Worm (Caenorhabditis elegans) whole organism, L4 larva: ENCODE measurements around the gene K02A6.2.

Source experiments
- F10B5.3 ChIP-seq: sonication (generic microtip); optimal IDR thresholded peaks from 2 replicates; lab custom pipeline; 2016; ENCODE audit warnings: mild to moderate bottlenecking, missing genetic modification characterization, missing compliant biosample characterization
- F49E8.2 ChIP-seq: sonication (generic microtip); optimal IDR thresholded peaks from 2 replicates; lab custom pipeline; 2016; ENCODE audit warnings: missing compliant biosample characterization, mild to moderate bottlenecking, missing genetic modification characterization, borderline replicate concordance
- R02D3.7 ChIP-seq: fragments of 150-350 bp; sonication (generic microtip); optimal IDR thresholded peaks from 3 replicates; lab custom pipeline; 2014; ENCODE audit warnings: missing biosample characterization, missing genetic modification characterization
- Y105C5A.15 ChIP-seq: fragments of 200-800 bp; sonication (Bioruptor generic); IDR thresholded peaks from 2 replicates; pipeline ENCODE4 v1.3.6; 2022; ENCODE audit warnings: missing genetic modification characterization, missing compliant biosample characterization
- Y5F2A.4 ChIP-seq: fragments of 200-800 bp; sonication (Bioruptor generic); optimal IDR thresholded peaks from 2 replicates; lab custom pipeline; 2018; ENCODE audit warnings: mild to moderate bottlenecking, missing genetic modification characterization, missing compliant biosample characterization
- Y75B8A.6 ChIP-seq: fragments of 200-800 bp; sonication (Bioruptor generic); IDR thresholded peaks from 2 replicates; pipeline ENCODE4 v1.3.6; 2022; ENCODE audit warnings: missing genetic modification reagents, missing genetic modification characterization, missing compliant biosample characterization
- aha-1 ChIP-seq: fragments of 150-350 bp; peaks from one replicate; lab custom pipeline; 2014; ENCODE audit warnings: missing biosample characterization, missing genetic modification characterization
- ama-1 ChIP-seq: fragments of 150-350 bp; optimal IDR thresholded peaks from 2 replicates; lab custom pipeline; 2014; ENCODE audit warnings: inconsistent platforms, mixed read lengths
- arid-1 ChIP-seq: fragments of 200-800 bp; sonication (Bioruptor generic); conservative IDR thresholded peaks from 2 replicates; pipeline ENCODE4 v1.3.6; 2022; ENCODE audit warnings: missing genetic modification reagents, missing genetic modification characterization, missing compliant biosample characterization
- attf-4 ChIP-seq: sonication (generic microtip); optimal IDR thresholded peaks from 3 replicates; lab custom pipeline; 2017; ENCODE audit warnings: missing biosample characterization, missing genetic modification characterization
- ceh-32 ChIP-seq: sonication (generic microtip); optimal IDR thresholded peaks from 2 replicates; lab custom pipeline; 2016; ENCODE audit warnings: mild to moderate bottlenecking, missing genetic modification characterization, missing compliant biosample characterization; ENCODE audit not compliant: poor library complexity
- ceh-44 ChIP-seq: fragments of 200-800 bp; sonication (Bioruptor generic); IDR thresholded peaks from 2 replicates; pipeline ENCODE4 v1.3.6; 2022; ENCODE audit warnings: missing genetic modification reagents, missing genetic modification characterization, missing compliant biosample characterization
- ceh-62 ChIP-seq: sonication (generic microtip); optimal IDR thresholded peaks from 2 replicates; lab custom pipeline; 2017; ENCODE audit warnings: missing biosample characterization, missing genetic modification characterization
- ceh-82 ChIP-seq: sonication (generic microtip); optimal IDR thresholded peaks from 2 replicates; lab custom pipeline; 2017; ENCODE audit warnings: missing biosample characterization, missing genetic modification characterization
- dpl-1 ChIP-seq: fragments of 150-350 bp; optimal IDR thresholded peaks from 2 replicates; lab custom pipeline; 2014; ENCODE audit warnings: missing biosample characterization, missing genetic modification reagents, missing genetic modification characterization
- egl-27 ChIP-seq: sonication (generic microtip); optimal IDR thresholded peaks from 3 replicates; lab custom pipeline; 2017; ENCODE audit warnings: missing biosample characterization, missing genetic modification reagents, missing genetic modification characterization
- egl-43 ChIP-seq: fragments of 200-800 bp; sonication (Bioruptor generic); IDR thresholded peaks from 2 replicates; pipeline ENCODE4 v1.3.6; 2022; ENCODE audit warnings: missing genetic modification reagents, missing genetic modification characterization, missing compliant biosample characterization
- fkh-10 ChIP-seq: fragments of 150-350 bp; optimal IDR thresholded peaks from 2 replicates; lab custom pipeline; 2014; ENCODE audit warnings: missing biosample characterization, missing genetic modification reagents, missing genetic modification characterization
- hlh-11 ChIP-seq: fragments of 200-800 bp; sonication (Bioruptor generic); optimal IDR thresholded peaks from 2 replicates; lab custom pipeline; 2018; ENCODE audit warnings: mild to moderate bottlenecking, missing genetic modification characterization, missing compliant biosample characterization
- jun-1 ChIP-seq: fragments of 150-350 bp; optimal IDR thresholded peaks from 2 replicates; lab custom pipeline; 2014; ENCODE audit warnings: missing biosample characterization, missing genetic modification reagents, missing genetic modification characterization
- lin-1 ChIP-seq: fragments of 200-800 bp; sonication (Bioruptor generic); IDR thresholded peaks from 2 replicates; pipeline ENCODE4 v1.3.6; 2022; ENCODE audit warnings: missing genetic modification reagents, missing genetic modification characterization, missing compliant biosample characterization
- lin-39 ChIP-seq: fragments of 150-350 bp; optimal IDR thresholded peaks from 2 replicates; lab custom pipeline; 2014; ENCODE audit warnings: missing biosample characterization, missing genetic modification reagents, missing genetic modification characterization
- lir-3 ChIP-seq: sonication (generic microtip); optimal IDR thresholded peaks from 2 replicates; lab custom pipeline; 2016; ENCODE audit warnings: mild to moderate bottlenecking, missing genetic modification characterization, missing compliant biosample characterization
- mdt-29 ChIP-seq: fragments of 200-800 bp; sonication (Bioruptor generic); IDR thresholded peaks from 2 replicates; pipeline ENCODE4 v1.3.6; 2022; ENCODE audit warnings: missing genetic modification reagents, missing genetic modification characterization, missing compliant biosample characterization
- mes-2 ChIP-seq: sonication (generic microtip); optimal IDR thresholded peaks from 2 replicates; lab custom pipeline; 2016; ENCODE audit warnings: missing genotype, mild to moderate bottlenecking, missing genetic modification characterization, missing compliant biosample characterization; ENCODE audit not compliant: poor library complexity, severe bottlenecking
- mxl-2 ChIP-seq: fragments of 200-800 bp; sonication (Bioruptor generic); conservative IDR thresholded peaks from 2 replicates; pipeline ENCODE4 v1.3.6; 2022; ENCODE audit warnings: missing genetic modification reagents, missing genetic modification characterization, missing compliant biosample characterization
- mxl-3 ChIP-seq: fragments of 200-800 bp; sonication (Bioruptor generic); optimal IDR thresholded peaks from 2 replicates; lab custom pipeline; 2018; ENCODE audit warnings: mild to moderate bottlenecking, missing genetic modification characterization, missing compliant biosample characterization
- nhr-102 ChIP-seq: sonication (generic microtip); optimal IDR thresholded peaks from 2 replicates; lab custom pipeline; 2016; ENCODE audit warnings: mild to moderate bottlenecking, missing genetic modification characterization, moderate library complexity, missing compliant biosample characterization
- nhr-11 ChIP-seq: fragments of 150-350 bp; optimal IDR thresholded peaks from 2 replicates; lab custom pipeline; 2014; ENCODE audit warnings: missing biosample characterization, missing genetic modification characterization
- nhr-237 ChIP-seq: sonication (generic microtip); optimal IDR thresholded peaks from 2 replicates; lab custom pipeline; 2017; ENCODE audit warnings: missing biosample characterization, missing genetic modification characterization
- nhr-25 ChIP-seq: sonication (generic microtip); optimal IDR thresholded peaks from 2 replicates; lab custom pipeline; 2017; ENCODE audit warnings: missing genetic modification characterization, mild to moderate bottlenecking, missing compliant biosample characterization, antibody characterized with exemption, moderate library complexity, borderline replicate concordance; ENCODE audit not compliant: insufficient read depth
- nhr-28 ChIP-seq: fragments of 150-350 bp; optimal IDR thresholded peaks from 2 replicates; lab custom pipeline; 2014; ENCODE audit warnings: missing biosample characterization, missing genetic modification characterization
- nhr-41 ChIP-seq: fragments of 200-800 bp; sonication (Bioruptor generic); IDR thresholded peaks from 2 replicates; pipeline ENCODE4 v1.3.6; 2022; ENCODE audit warnings: missing genetic modification reagents, missing genetic modification characterization, missing compliant biosample characterization
- nhr-76 ChIP-seq: fragments of 150-350 bp; optimal IDR thresholded peaks from 2 replicates; lab custom pipeline; 2014; ENCODE audit warnings: missing biosample characterization, missing genetic modification characterization
- pha-4 ChIP-seq, 2 experiments: fragments of 150-350 bp in 1 of 2; fragments of 200-800 bp in 1 of 2; sonication (Bioruptor generic) in 1 of 2; IDR thresholded peaks in 1 of 2; optimal IDR thresholded peaks in 1 of 2; 2 replicates each; pipeline versions ENCODE4 v1.3.6 to Lab custom; 2014 to 2022; ENCODE audit warnings: missing genetic modification characterization in 2 of 2, missing genetic modification reagents in 2 of 2, missing biosample characterization in 1 of 2, missing compliant biosample characterization in 1 of 2
- pqm-1 ChIP-seq: sonication (generic microtip); optimal IDR thresholded peaks from 2 replicates; lab custom pipeline; 2017; ENCODE audit warnings: missing biosample characterization, missing genetic modification characterization
- rbr-2 ChIP-seq: sonication (generic microtip); optimal IDR thresholded peaks from 2 replicates; lab custom pipeline; 2016; ENCODE audit warnings: missing genotype, missing genetic modification characterization, missing compliant biosample characterization
- set-16 ChIP-seq: fragments of 200-800 bp; sonication (Bioruptor generic); IDR thresholded peaks from 2 replicates; pipeline ENCODE4 v1.3.6; 2022; ENCODE audit warnings: missing genetic modification reagents, missing genetic modification characterization, missing compliant biosample characterization
- skn-1 ChIP-seq: fragments of 150-350 bp; optimal IDR thresholded peaks from 2 replicates; lab custom pipeline; 2014; ENCODE audit warnings: missing biosample characterization, missing genetic modification characterization
- spr-1 ChIP-seq: sonication (generic microtip); optimal IDR thresholded peaks from 2 replicates; lab custom pipeline; 2016; ENCODE audit warnings: mild to moderate bottlenecking, missing genetic modification characterization, missing compliant biosample characterization
- spr-3 ChIP-seq: fragments of 200-800 bp; sonication (Bioruptor generic); optimal IDR thresholded peaks from 2 replicates; lab custom pipeline; 2018; ENCODE audit warnings: mild to moderate bottlenecking, missing genetic modification characterization, missing compliant biosample characterization
- tra-1 ChIP-seq: fragments of 200-800 bp; sonication (Bioruptor generic); IDR thresholded peaks from 2 replicates; pipeline ENCODE4 v1.3.6; 2022; ENCODE audit warnings: missing genetic modification reagents, missing genetic modification characterization, missing compliant biosample characterization
- unc-62 ChIP-seq, 3 experiments: fragments of 150-350 bp in 1 of 3; sonication (generic microtip); optimal IDR thresholded peaks in 2 of 3; peaks in 1 of 3; 1 replicate in 1 of 3; 2 replicates in 2 of 3; lab custom pipeline; 2014 to 2017; ENCODE audit warnings: missing biosample characterization in 3 of 3, missing genetic modification characterization in 3 of 3, missing genetic modification reagents in 3 of 3, missing genotype in 1 of 3
- vab-7 ChIP-seq: fragments of 200-800 bp; sonication (Bioruptor generic); IDR thresholded peaks from 2 replicates; pipeline ENCODE4 v1.3.6; 2022; ENCODE audit warnings: missing genetic modification reagents, missing genetic modification characterization, missing compliant biosample characterization
- zag-1 ChIP-seq: fragments of 150-350 bp; optimal IDR thresholded peaks from 2 replicates; lab custom pipeline; 2014; ENCODE audit warnings: missing biosample characterization, missing genetic modification characterization
- zfp-2 ChIP-seq: sonication (generic microtip); optimal IDR thresholded peaks from 2 replicates; lab custom pipeline; 2016; ENCODE audit warnings: mild to moderate bottlenecking, missing genetic modification characterization, missing compliant biosample characterization

K02A6.2 gene

ce11 chrX:8231858-8232257, 7.0 kb upstream of the K02A6.2 start, which contains the start of gene K02A6.3 (continued):
- peak; percentile 85 for TF ChIP-seq tra-1 (GFP tag; lab: Robert Waterston, UW)
- TF ChIP-seq F49E8.2: no peak
- TF ChIP-seq ceh-44 (GFP tag; lab: Robert Waterston, UW): no peak
- no peak for TF ChIP-seq ceh-82 (tag; lab: Kevin White, UChicago)
- TF ChIP-seq zfp-2: no peak
- no peak; the same call in 1 of the 2 replicates for TF ChIP-seq egl-43
- no peak for TF ChIP-seq skn-1 (tag; lab: Kevin White, UChicago)
- no peak for TF ChIP-seq zag-1 (tag; lab: Kevin White, UChicago)
- peak; percentile 100 for TF ChIP-seq mxl-3 (GFP tag; lab: Kevin White, UChicago)
- TF ChIP-seq set-16 (GFP tag; lab: Robert Waterston, UW): peak; percentile 40; the same call in 1 of the 2 replicates
- TF ChIP-seq spr-1 (tag; lab: Kevin White, UChicago): peak; percentile 3

ce11 chrX:8230579-8230978, 5.8 kb upstream of the K02A6.2 start:
- TF ChIP-seq nhr-11: no peak
- no peak for TF ChIP-seq dpl-1 (GFP tag; lab: Kevin White, UChicago)
- no peak for TF ChIP-seq mxl-3 (GFP tag; lab: Kevin White, UChicago)
- no peak for TF ChIP-seq ama-1 (lab: Kevin White, UChicago)
- TF ChIP-seq attf-4 (tag; lab: Kevin White, UChicago): no peak
- no peak for TF ChIP-seq hlh-11 (tag; lab: Kevin White, UChicago)
- no peak for TF ChIP-seq lin-1 (GFP tag; lab: Robert Waterston, UW)
- TF ChIP-seq arid-1 (GFP tag; lab: Robert Waterston, UW): no peak
- TF ChIP-seq nhr-76 (tag; lab: Kevin White, UChicago): no peak
- TF ChIP-seq unc-62 (GFP tag; optimal IDR thresholded peaks at IDR 0.05 in 1 of 2; lab: Kevin White, UChicago): peak in 1 of 2 experiments; percentile 96
- no peak for TF ChIP-seq unc-62 (tag; optimal IDR thresholded peaks at IDR 0.05; lab: Kevin White, UChicago)
- peak; percentile 34 for TF ChIP-seq aha-1 (tag; lab: Kevin White, UChicago)
- no peak for TF ChIP-seq lin-39 (tag; lab: Kevin White, UChicago)
- TF ChIP-seq mxl-2 (GFP tag; lab: Robert Waterston, UW): no peak
- TF ChIP-seq ceh-62: no peak
- TF ChIP-seq rbr-2: no peak
- no peak for TF ChIP-seq Y105C5A.15 (GFP tag; lab: Robert Waterston, UW)

- no peak for TF ChIP-seq lir-3
- no peak for TF ChIP-seq ceh-32 (tag; lab: Kevin White, UChicago)
- peak in 1 of 2 experiments; percentile 53 for TF ChIP-seq unc-62 (GFP tag; optimal IDR thresholded peaks at IDR 0.05 in 1 of 2; lab: Kevin White, UChicago)
- no peak for TF ChIP-seq unc-62 (tag; optimal IDR thresholded peaks at IDR 0.05; lab: Kevin White, UChicago)
- no peak for TF ChIP-seq R02D3.7
- TF ChIP-seq hlh-11 (tag; lab: Kevin White, UChicago): no peak
- no peak for TF ChIP-seq mes-2 (tag; lab: Kevin White, UChicago)
- TF ChIP-seq dpl-1 (GFP tag; lab: Kevin White, UChicago): no peak
- TF ChIP-seq spr-1 (tag; lab: Kevin White, UChicago): no peak
- TF ChIP-seq nhr-25 (tag; lab: Kevin White, UChicago): no peak
- TF ChIP-seq aha-1 (tag; lab: Kevin White, UChicago): peak; percentile 81
- no peak for TF ChIP-seq Y75B8A.6 (GFP tag; lab: Robert Waterston, UW)
- TF ChIP-seq nhr-41: no peak
- no peak for TF ChIP-seq egl-27 (tag; lab: Kevin White, UChicago)
Observed at ce11 chrX:8229221-8229620, 4.4 kb upstream of the K02A6.2 start.

ce11 chrX:8219428-8219827, 5.4 kb downstream of the K02A6.2 start, which contains the start of gene K02A6.1:
Gene K02A6.1 (plus strand): TSS chrX:8219728.
- TF ChIP-seq jun-1 (tag; lab: Kevin White, UChicago) (no peak), pqm-1 (tag; lab: Kevin White, UChicago) (no peak), mes-2 (tag; lab: Kevin White, UChicago) (no peak), nhr-28 (tag; lab: Kevin White, UChicago) (no peak), spr-3 (no peak), nhr-237 (tag; lab: Kevin White, UChicago) (no peak), Y105C5A.15 (GFP tag; lab: Robert Waterston, UW) (no peak), fkh-10 (no peak), pha-4 (GFP tag; IDR thresholded peaks at IDR 0.05; lab: Robert Waterston, UW) (no peak), pha-4 (tag; optimal IDR thresholded peaks at IDR 0.05; lab: Kevin White, UChicago) (no peak), egl-27 (tag; lab: Kevin White, UChicago) (no peak), mxl-2 (GFP tag; lab: Robert Waterston, UW) (no peak), Y5F2A.4 (GFP tag; lab: Kevin White, UChicago) (no peak), mdt-29 (GFP tag; lab: Robert Waterston, UW) (no peak), F10B5.3 (tag; lab: Kevin White, UChicago) (no peak), nhr-102 (tag; lab: Kevin White, UChicago) (no peak), vab-7 (GFP tag; lab: Robert Waterston, UW) (no peak)
